Worm (Caenorhabditis elegans): Measurements from ENCODE around the gene col-77.
A peak's percentile ranks its signal among the peaks of the same experiment; 100 is the strongest.

The col-77 gene

DNA sequence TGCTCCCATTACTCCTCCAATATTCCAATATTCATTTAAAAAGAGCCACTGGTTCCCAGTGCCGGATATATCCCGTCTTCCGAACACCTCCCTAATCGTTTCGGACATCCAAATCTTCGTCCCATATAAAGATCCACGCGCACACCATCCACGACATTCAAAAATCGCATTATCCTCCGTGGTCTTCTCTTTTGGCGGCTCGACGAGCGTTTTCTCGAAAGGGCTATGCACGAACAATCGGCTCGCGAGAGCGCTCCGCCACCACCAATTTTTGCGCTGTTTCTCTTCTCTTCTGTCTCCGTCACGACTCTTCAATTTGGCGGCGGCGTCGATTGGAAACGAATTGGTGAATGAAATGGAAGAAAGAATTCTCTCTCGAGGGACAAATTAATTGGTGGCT, 5.9 kb downstream of the col-77 start:
- no peak for TF ChIP-seq nhr-23 (tag; optimal IDR thresholded peaks at IDR 0.05)
- TF ChIP-seq nfya-1 (tag; optimal IDR thresholded peaks at IDR 0.05; ENCODE audit: insufficient read depth) = peak; percentile 30
- peak; percentile 7 for TF ChIP-seq lin-39 (tag; optimal IDR thresholded peaks at IDR 0.05)

DNA sequence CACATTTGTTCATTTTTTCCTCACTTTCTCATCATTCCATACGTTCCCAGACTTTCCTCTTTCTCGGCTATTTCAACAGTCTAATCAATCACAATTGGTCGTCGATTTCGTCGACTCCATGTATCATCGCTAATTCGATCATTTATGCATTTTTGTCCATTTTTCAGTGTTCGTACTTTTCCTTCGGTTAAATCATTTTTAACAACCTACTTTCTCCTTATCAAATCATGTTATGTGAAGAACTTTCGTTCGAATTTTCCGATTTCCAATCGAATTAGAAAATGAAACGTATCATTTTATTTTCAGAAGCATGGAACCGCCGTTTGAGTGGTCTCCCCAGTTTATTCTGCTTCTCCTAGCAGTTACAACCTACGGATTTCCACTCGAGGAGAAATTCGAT, 12.8 kb downstream of the col-77 start, which contains the start of gene eff-1:
eff-1 (plus strand) TSS at position 301 of the 400 bp plus-strand sequence.
- no peak for TF ChIP-seq nhr-76 (tag; optimal IDR thresholded peaks at IDR 0.05)
- no peak for TF ChIP-seq unc-62 (GFP tag; optimal IDR thresholded peaks at IDR 0.05)
- TF ChIP-seq mml-1 (tag; optimal IDR thresholded peaks at IDR 0.05) = no peak
- no peak for TF ChIP-seq sea-2 (GFP tag; optimal IDR thresholded peaks at IDR 0.05)
- TF ChIP-seq nhr-23 (tag; optimal IDR thresholded peaks at IDR 0.05) = no peak
- TF ChIP-seq elt-1 (tag; optimal IDR thresholded peaks at IDR 0.05) = no peak
- no peak for TF ChIP-seq nhr-28 (tag; optimal IDR thresholded peaks at IDR 0.05)
- no peak for TF ChIP-seq ceh-28 (tag; optimal IDR thresholded peaks at IDR 0.05)
- no peak for TF ChIP-seq ceh-9 (tag; optimal IDR thresholded peaks at IDR 0.05)
- no peak for TF ChIP-seq lin-39 (tag; optimal IDR thresholded peaks at IDR 0.05)
- no peak for TF ChIP-seq egl-5 (tag; optimal IDR thresholded peaks at IDR 0.05)
- no peak for TF ChIP-seq nhr-77 (tag; optimal IDR thresholded peaks at IDR 0.05)
- no peak for TF ChIP-seq nfya-1 (tag; optimal IDR thresholded peaks at IDR 0.05; ENCODE audit: insufficient read depth)
- TF ChIP-seq egl-27 (tag; optimal IDR thresholded peaks at IDR 0.05) = no peak
- no peak for TF ChIP-seq fos-1 (tag; optimal IDR thresholded peaks at IDR 0.05)
- no peak for TF ChIP-seq aly-2 (tag; optimal IDR thresholded peaks at IDR 0.05)
- no peak for TF ChIP-seq skn-1 (tag; optimal IDR thresholded peaks at IDR 0.05)
- TF ChIP-seq lin-15B (tag; optimal IDR thresholded peaks at IDR 0.05) = no peak
- TF ChIP-seq mdl-1 (tag; optimal IDR thresholded peaks at IDR 0.05) = no peak

DNA sequence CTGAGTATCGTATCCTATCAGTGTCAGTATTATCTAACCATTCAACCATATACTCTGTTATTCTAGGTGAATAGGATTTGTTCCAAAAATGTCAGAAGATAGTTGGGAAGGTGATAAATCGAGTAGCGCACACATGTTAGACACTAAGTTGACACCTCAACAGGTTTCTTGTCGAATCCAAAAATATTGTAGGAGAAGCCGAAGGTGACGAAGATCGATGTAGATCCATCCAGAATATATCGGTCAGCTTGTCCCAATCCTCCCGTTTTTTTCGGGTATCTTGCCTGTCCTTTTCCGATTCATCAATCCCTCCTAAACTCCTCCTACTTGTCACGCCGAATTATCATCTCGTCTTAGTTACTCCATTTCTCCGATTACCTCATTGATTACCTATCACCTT, 13.6 kb downstream of the col-77 start:
- TF ChIP-seq nhr-237 (tag; optimal IDR thresholded peaks at IDR 0.05) (no peak), unc-39 (tag; optimal IDR thresholded peaks at IDR 0.05) (no peak), nhr-43 (tag; optimal IDR thresholded peaks at IDR 0.05; ENCODE audit: poor library complexity, severe bottlenecking) (peak; percentile 33), R02D3.7 (tag; optimal IDR thresholded peaks at IDR 0.05) (no peak), lin-15B (tag; optimal IDR thresholded peaks at IDR 0.05) (no peak), ztf-4 (tag; optimal IDR thresholded peaks at IDR 0.05) (no peak)

DNA sequence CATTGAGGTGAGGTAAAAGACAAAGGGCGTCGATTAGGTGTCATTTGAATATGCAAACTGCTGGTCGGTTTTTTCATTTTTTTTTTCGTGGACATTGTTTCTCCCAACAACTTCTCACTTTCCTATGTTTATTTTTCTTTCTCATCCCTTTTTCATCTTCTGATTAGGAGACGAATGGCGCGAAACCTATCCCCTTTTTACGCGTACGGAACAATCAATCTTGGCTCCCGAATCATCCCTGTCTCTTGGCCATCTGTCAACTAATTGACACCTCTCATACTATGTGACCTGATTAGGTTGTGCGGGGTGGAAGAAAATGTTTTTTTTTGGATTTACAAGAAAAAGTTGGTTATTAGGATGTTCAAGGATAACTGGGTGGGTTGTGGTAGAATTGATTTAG, 14.4 kb downstream of the col-77 start:
- TF ChIP-seq nhr-23 (tag; optimal IDR thresholded peaks at IDR 0.05) = peak; percentile 4
- no peak for TF ChIP-seq ceh-82 (tag; optimal IDR thresholded peaks at IDR 0.05)

DNA sequence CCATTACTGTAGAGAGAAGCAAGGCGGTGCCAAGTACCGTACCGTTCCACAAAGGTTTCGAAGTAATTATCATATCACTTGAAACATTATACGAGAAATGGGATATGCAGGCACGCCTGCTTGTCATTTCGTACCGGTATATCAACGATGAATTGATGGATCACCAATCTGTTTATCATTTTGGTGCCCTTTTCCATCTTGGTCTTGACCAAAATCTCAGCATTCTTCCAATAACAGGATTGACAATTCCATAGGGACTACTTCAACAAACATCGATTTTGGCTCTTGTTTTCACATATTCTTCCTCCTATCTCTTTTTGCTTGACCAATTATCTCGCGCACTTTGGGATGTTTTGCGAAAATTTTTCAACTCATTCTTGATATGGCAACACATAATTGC, 20.1 kb downstream of the col-77 start:
- TF ChIP-seq nhr-67 (tag; optimal IDR thresholded peaks at IDR 0.05) = no peak
- TF ChIP-seq ceh-16 (tag; optimal IDR thresholded peaks at IDR 0.05) = no peak
- no peak for TF ChIP-seq zag-1 (tag; optimal IDR thresholded peaks at IDR 0.05)
- TF ChIP-seq nhr-12 (tag; optimal IDR thresholded peaks at IDR 0.05) = no peak
- no peak for TF ChIP-seq ztf-4 (tag; optimal IDR thresholded peaks at IDR 0.05)
- TF ChIP-seq daf-12 (tag; optimal IDR thresholded peaks at IDR 0.05) = no peak
- TF ChIP-seq unc-62 (GFP tag; optimal IDR thresholded peaks at IDR 0.05) = no peak
- no peak for TF ChIP-seq elt-2 (tag; optimal IDR thresholded peaks at IDR 0.05)
- no peak for TF ChIP-seq nhr-43 (tag; optimal IDR thresholded peaks at IDR 0.05; ENCODE audit: poor library complexity, severe bottlenecking)
- TF ChIP-seq mml-1 (tag; optimal IDR thresholded peaks at IDR 0.05) = no peak
- no peak for TF ChIP-seq unc-39 (tag; optimal IDR thresholded peaks at IDR 0.05)

DNA sequence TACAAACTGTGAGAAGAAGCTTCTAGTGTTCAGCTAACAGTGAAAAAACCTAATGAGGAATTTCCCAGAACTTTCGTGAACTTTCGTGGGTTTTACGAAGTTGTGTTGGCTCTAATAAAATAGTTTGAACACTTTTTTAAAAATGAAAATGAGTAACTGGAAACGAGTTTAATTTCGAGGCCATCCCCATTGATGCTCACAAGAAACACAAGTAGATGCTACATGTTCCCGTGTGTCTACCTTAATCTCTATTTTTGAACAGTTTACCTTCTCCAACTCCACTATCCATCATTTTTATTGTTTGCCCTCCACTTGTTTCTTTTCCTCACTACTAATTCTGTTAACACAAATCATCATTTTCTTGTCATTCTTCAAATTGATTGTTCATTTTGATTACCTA, 25.5 kb downstream of the col-77 start, which contains the start of gene C26D10.7:
C26D10.7 (plus strand) TSS at position 301 of the 400 bp plus-strand sequence.
- no peak for TF ChIP-seq pha-4 (tag; optimal IDR thresholded peaks at IDR 0.05)

DNA sequence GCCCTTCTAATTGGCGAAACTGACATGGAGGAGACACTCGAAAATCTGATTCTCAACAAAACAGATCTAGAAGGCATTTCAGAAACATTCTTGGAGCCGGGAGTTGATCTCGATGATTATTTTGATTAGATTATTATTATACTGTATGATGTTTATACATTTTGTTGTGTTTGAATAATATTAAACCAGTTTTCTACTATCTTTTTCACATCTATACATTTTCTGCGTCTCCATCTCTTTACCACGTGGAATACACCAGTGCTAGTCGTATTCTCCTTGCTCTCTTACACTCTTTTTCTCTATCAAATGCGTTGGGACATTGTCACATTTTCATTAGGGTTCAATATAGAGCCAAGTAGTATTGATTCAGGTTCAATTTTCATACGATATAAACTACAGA, 29.7 kb downstream of the col-77 start, which contains the start of gene C26D10.4:
C26D10.4 (plus strand) TSS at position 301 of the 400 bp plus-strand sequence.
- TF ChIP-seq elt-2 (tag; optimal IDR thresholded peaks at IDR 0.05) (no peak), nhr-43 (tag; optimal IDR thresholded peaks at IDR 0.05; ENCODE audit: poor library complexity, severe bottlenecking) (no peak)

Measured in whole organism, L3 larva.